Worm (Caenorhabditis elegans): ENCODE results near the gene ctsa-1.1.

ctsa-1.1 gene

ce11 chrII:4755654-4756053 lies 18.2 kb downstream of the ctsa-1.1 start:
- no peak for TF ChIP-seq W03F9.2 (tag; optimal IDR thresholded peaks at IDR 0.05)
- TF ChIP-seq dao-5 (tag; optimal IDR thresholded peaks at IDR 0.05): no peak
- no peak for TF ChIP-seq him-1 (tag; optimal IDR thresholded peaks at IDR 0.05)

- TF ChIP-seq dao-5 (tag; optimal IDR thresholded peaks at IDR 0.05) (no peak), him-1 (tag; optimal IDR thresholded peaks at IDR 0.05) (no peak), W03F9.2 (tag; optimal IDR thresholded peaks at IDR 0.05) (no peak)
These were observed 19.3 kb downstream of the ctsa-1.1 start, which contains the start of gene C27D9.2 for ce11 chrII:4756751-4757150. Gene C27D9.2, minus strand, starts transcription at chrII:4756851.

- TF ChIP-seq W03F9.2 (tag; optimal IDR thresholded peaks at IDR 0.05): no peak
- TF ChIP-seq him-1 (tag; optimal IDR thresholded peaks at IDR 0.05): no peak
- no peak for TF ChIP-seq dao-5 (tag; optimal IDR thresholded peaks at IDR 0.05)
These were observed 21.0 kb downstream of the ctsa-1.1 start, which contains the start of gene F26G1.3 for ce11 chrII:4758462-4758861. Gene F26G1.3, plus strand, starts transcription at chrII:4758762.

- TF ChIP-seq him-1 (tag; optimal IDR thresholded peaks at IDR 0.05) (no peak), dao-5 (tag; optimal IDR thresholded peaks at IDR 0.05) (no peak), W03F9.2 (tag; optimal IDR thresholded peaks at IDR 0.05) (no peak)
These were observed 22.4 kb downstream of the ctsa-1.1 start for ce11 chrII:4759835-4760234.

- no peak for TF ChIP-seq dao-5 (tag; optimal IDR thresholded peaks at IDR 0.05)
- no peak for TF ChIP-seq him-1 (tag; optimal IDR thresholded peaks at IDR 0.05)
- no peak for TF ChIP-seq W03F9.2 (tag; optimal IDR thresholded peaks at IDR 0.05)
These were observed 23.6 kb downstream of the ctsa-1.1 start for ce11 chrII:4761020-4761419.

- TF ChIP-seq W03F9.2 (tag; optimal IDR thresholded peaks at IDR 0.05) (no peak), him-1 (tag; optimal IDR thresholded peaks at IDR 0.05) (no peak), dao-5 (tag; optimal IDR thresholded peaks at IDR 0.05) (no peak)
These were observed 25.3 kb downstream of the ctsa-1.1 start, which contains the start of gene F26G1.2 for ce11 chrII:4762574-4763285. Gene F26G1.2, plus strand, starts transcription at chrII:4763081.

- TF ChIP-seq dao-5 (tag; optimal IDR thresholded peaks at IDR 0.05) (no peak), W03F9.2 (tag; optimal IDR thresholded peaks at IDR 0.05) (no peak), him-1 (tag; optimal IDR thresholded peaks at IDR 0.05) (no peak)
These were observed 28.8 kb downstream of the ctsa-1.1 start, which contains the start of gene ttm-2 for ce11 chrII:4766284-4766683. Gene ttm-2, minus strand, starts transcription at chrII:4766384.

- no peak for TF ChIP-seq dao-5 (tag; optimal IDR thresholded peaks at IDR 0.05)
- TF ChIP-seq W03F9.2 (tag; optimal IDR thresholded peaks at IDR 0.05): no peak
- TF ChIP-seq him-1 (tag; optimal IDR thresholded peaks at IDR 0.05): no peak
These were observed 30.2 kb downstream of the ctsa-1.1 start for ce11 chrII:4767612-4768011.

- no peak for TF ChIP-seq him-1 (tag; optimal IDR thresholded peaks at IDR 0.05)
- TF ChIP-seq W03F9.2 (tag; optimal IDR thresholded peaks at IDR 0.05): no peak
- TF ChIP-seq dao-5 (tag; optimal IDR thresholded peaks at IDR 0.05): no peak
These were observed 31.6 kb downstream of the ctsa-1.1 start for ce11 chrII:4769096-4769495.

ce11 chrII:4769886-4770285 lies 32.4 kb downstream of the ctsa-1.1 start:
- no peak for TF ChIP-seq W03F9.2 (tag; optimal IDR thresholded peaks at IDR 0.05)
- no peak for TF ChIP-seq dao-5 (tag; optimal IDR thresholded peaks at IDR 0.05)
- TF ChIP-seq him-1 (tag; optimal IDR thresholded peaks at IDR 0.05): no peak

ce11 chrII:4771282-4771681 lies 33.8 kb downstream of the ctsa-1.1 start, which contains the start of gene F26G1.5:
Gene F26G1.5, minus strand, starts transcription at chrII:4771382.
- no peak for TF ChIP-seq W03F9.2 (tag; optimal IDR thresholded peaks at IDR 0.05)
- TF ChIP-seq him-1 (tag; optimal IDR thresholded peaks at IDR 0.05): no peak
- TF ChIP-seq dao-5 (tag; optimal IDR thresholded peaks at IDR 0.05): no peak

- no peak for TF ChIP-seq him-1 (tag; optimal IDR thresholded peaks at IDR 0.05)
- TF ChIP-seq W03F9.2 (tag; optimal IDR thresholded peaks at IDR 0.05): no peak
- TF ChIP-seq dao-5 (tag; optimal IDR thresholded peaks at IDR 0.05): no peak
These were observed 35.0 kb downstream of the ctsa-1.1 start for ce11 chrII:4772441-4772840.

ce11 chrII:4773891-4774432 lies 36.5 kb downstream of the ctsa-1.1 start, which contains the start of the genes F26G1.9 and F26G1.10:
Gene F26G1.9, minus strand, starts transcription at chrII:4773991.
Gene F26G1.10, plus strand, starts transcription at chrII:4774382.
- TF ChIP-seq him-1 (tag; optimal IDR thresholded peaks at IDR 0.05) (no peak), dao-5 (tag; optimal IDR thresholded peaks at IDR 0.05) (no peak)

- TF ChIP-seq him-1 (tag; optimal IDR thresholded peaks at IDR 0.05) (no peak), dao-5 (tag; optimal IDR thresholded peaks at IDR 0.05) (no peak), W03F9.2 (tag; optimal IDR thresholded peaks at IDR 0.05) (no peak)
These were observed 38.4 kb downstream of the ctsa-1.1 start for ce11 chrII:4775802-4776201.
